Fruit fly (Drosophila melanogaster) whole organism, wandering third instar larva: ENCODE results near the gene CG15423.

Source experiments
- Abd-B ChIP-seq: fragments of >200 bp; optimal IDR thresholded peaks from 2 replicates; lab custom pipeline; 2017; ENCODE audit warnings: missing biosample characterization, missing genetic modification characterization
- CG32264 ChIP-seq: fragments of 200-800 bp; sonication (Bioruptor generic); optimal IDR thresholded peaks from 2 replicates; lab custom pipeline; 2016; ENCODE audit warnings: missing biosample characterization, missing genetic modification characterization
- CG9705 ChIP-seq: fragments of 200-800 bp; sonication (Bioruptor generic); optimal IDR thresholded peaks from 2 replicates; lab custom pipeline; 2018; ENCODE audit warnings: missing biosample characterization, mild to moderate bottlenecking, missing genetic modification characterization
- CrebA ChIP-seq: fragments of 200-800 bp; sonication (Bioruptor generic); optimal IDR thresholded peaks from 2 replicates; lab custom pipeline; 2016; ENCODE audit warnings: missing biosample characterization, mild to moderate bottlenecking, missing genetic modification characterization, borderline replicate concordance
- Dfd ChIP-seq: fragments of >200 bp; optimal IDR thresholded peaks from 2 replicates; lab custom pipeline; 2017; ENCODE audit warnings: missing biosample characterization, missing genetic modification characterization
- Dif ChIP-seq: fragments of 200-275, 200-300 bp; sonication (Bioruptor generic); optimal IDR thresholded peaks from 2 replicates; lab custom pipeline; 2018; ENCODE audit warnings: missing biosample characterization, missing genetic modification characterization; ENCODE audit not compliant: partially characterized antibody
- GATAd ChIP-seq: sonication (Bioruptor generic); optimal IDR thresholded peaks from 2 replicates; lab custom pipeline; 2016; ENCODE audit warnings: missing biosample characterization, missing genetic modification characterization
- HLH106 ChIP-seq: fragments of 200-800 bp; optimal IDR thresholded peaks from 3 replicates; lab custom pipeline; 2019; ENCODE audit warnings: missing biosample characterization, mild to moderate bottlenecking, missing genetic modification characterization, moderate library complexity
- Hnf4 ChIP-seq: fragments of 200-800 bp; sonication (Bioruptor generic); optimal IDR thresholded peaks from 2 replicates; lab custom pipeline; 2016; ENCODE audit warnings: missing biosample characterization, mild to moderate bottlenecking, missing genetic modification characterization
- Hr78 ChIP-seq: fragments of >200 bp; optimal IDR thresholded peaks from 2 replicates; lab custom pipeline; 2017; ENCODE audit warnings: missing biosample characterization, missing genetic modification characterization
- Hr83 ChIP-seq: fragments of 200-300 bp; sonication (Bioruptor generic); optimal IDR thresholded peaks from 2 replicates; lab custom pipeline; 2016; ENCODE audit warnings: missing biosample characterization, mild to moderate bottlenecking, missing genetic modification characterization, moderate library complexity; ENCODE audit not compliant: poor library complexity, severe bottlenecking
- Jra ChIP-seq: sonication (Bioruptor generic); optimal IDR thresholded peaks from 2 replicates; lab custom pipeline; 2016; ENCODE audit warnings: missing biosample characterization, missing genetic modification characterization
- Mio ChIP-seq: sonication (Bioruptor generic); optimal IDR thresholded peaks from 2 replicates; lab custom pipeline; 2016; ENCODE audit warnings: missing biosample characterization, missing genetic modification characterization
- Myc ChIP-seq: fragments of >200 bp; optimal IDR thresholded peaks from 2 replicates; lab custom pipeline; 2017
- N ChIP-seq: fragments of >200 bp; optimal IDR thresholded peaks from 2 replicates; lab custom pipeline; 2018; ENCODE audit warnings: missing biosample characterization, missing external identifiers, missing genetic modification characterization
- OdsH ChIP-seq: fragments of 200-800 bp; sonication (Bioruptor generic); optimal IDR thresholded peaks from 2 replicates; lab custom pipeline; 2016; ENCODE audit warnings: missing biosample characterization, mild to moderate bottlenecking, missing genetic modification characterization
- Rel ChIP-seq, 2 experiments: fragments of 200-800 bp; sonication (Bioruptor generic) in 1 of 2; optimal IDR thresholded peaks; 2 replicates in 1 of 2; 3 replicates in 1 of 2; lab custom pipeline; 2016 to 2019; ENCODE audit warnings: mild to moderate bottlenecking in 2 of 2, missing biosample characterization in 2 of 2, missing genetic modification characterization in 2 of 2, moderate library complexity in 1 of 2
- Sp1 ChIP-seq: fragments of 200-800 bp; sonication (Bioruptor generic); optimal IDR thresholded peaks from 3 replicates; lab custom pipeline; 2019; ENCODE audit warnings: missing biosample characterization, mild to moderate bottlenecking, missing genetic modification characterization, moderate library complexity
- Vsx2 ChIP-seq: fragments of 200-300, 225-300 bp; sonication (Bioruptor generic); optimal IDR thresholded peaks from 2 replicates; lab custom pipeline; 2018; ENCODE audit warnings: missing biosample characterization, missing genetic modification characterization; ENCODE audit not compliant: partially characterized antibody
- br ChIP-seq: fragments of 200-800 bp; sonication (Bioruptor generic); optimal IDR thresholded peaks from 2 replicates; lab custom pipeline; 2016; ENCODE audit warnings: missing biosample characterization, missing genetic modification characterization
- brk ChIP-seq: fragments of 200-800 bp; sonication (Bioruptor generic); optimal IDR thresholded peaks from 2 replicates; lab custom pipeline; 2016; ENCODE audit warnings: missing biosample characterization, mild to moderate bottlenecking, missing genetic modification characterization
- dl ChIP-seq, 2 experiments: fragments of 175-275, 200-275 bp in 1 of 2; fragments of 200-275 bp in 1 of 2; sonication (Bioruptor generic); optimal IDR thresholded peaks; lab custom pipeline; 2018; ENCODE audit warnings: mild to moderate bottlenecking in 2 of 2, missing biosample characterization in 2 of 2, missing genetic modification characterization in 2 of 2, moderate library complexity in 2 of 2; ENCODE audit not compliant: partially characterized antibody in 2 of 2, insufficient read depth in 1 of 2
- dmrt93B ChIP-seq: fragments of 200-800 bp; sonication (Bioruptor generic); optimal IDR thresholded peaks from 2 replicates; lab custom pipeline; 2018; ENCODE audit warnings: missing biosample characterization, mild to moderate bottlenecking, missing genetic modification characterization
- dsf ChIP-seq: sonication (Bioruptor generic); optimal IDR thresholded peaks from 2 replicates; lab custom pipeline; 2016; ENCODE audit warnings: missing biosample characterization, missing genetic modification characterization, borderline replicate concordance
- ey ChIP-seq: fragments of 200-800 bp; sonication (Bioruptor generic); optimal IDR thresholded peaks from 2 replicates; lab custom pipeline; 2016; ENCODE audit warnings: missing biosample characterization, missing genetic modification characterization
- foxo ChIP-seq, 2 experiments: fragments of 200-800 bp; sonication (Bioruptor generic); optimal IDR thresholded peaks; 2 replicates in 1 of 2; 3 replicates in 1 of 2; lab custom pipeline; 2016 to 2017; ENCODE audit warnings: missing biosample characterization in 2 of 2, missing genetic modification characterization in 2 of 2
- fru ChIP-seq: fragments of 200-800 bp; sonication (Bioruptor generic); optimal IDR thresholded peaks from 3 replicates; lab custom pipeline; 2016; ENCODE audit warnings: missing biosample characterization, mild to moderate bottlenecking, missing genetic modification characterization
- h ChIP-seq: fragments of 200-800 bp; sonication (Bioruptor generic); optimal IDR thresholded peaks from 3 replicates; lab custom pipeline; 2016; ENCODE audit warnings: missing biosample characterization, mild to moderate bottlenecking, missing genetic modification characterization
- jim ChIP-seq: fragments of 175-275, 200-325 bp; sonication (Bioruptor generic); optimal IDR thresholded peaks from 2 replicates; lab custom pipeline; 2016; ENCODE audit warnings: missing biosample characterization, mild to moderate bottlenecking, missing genetic modification characterization
- lola ChIP-seq: fragments of >200 bp; optimal IDR thresholded peaks from 2 replicates; lab custom pipeline; 2017; ENCODE audit warnings: missing biosample characterization, missing genetic modification characterization
- pan ChIP-seq: fragments of >200 bp; optimal IDR thresholded peaks from 2 replicates; lab custom pipeline; 2017
- psq ChIP-seq: fragments of 200-800 bp; sonication (Bioruptor generic); optimal IDR thresholded peaks from 3 replicates; lab custom pipeline; 2017; ENCODE audit warnings: missing biosample characterization, mild to moderate bottlenecking, missing genetic modification characterization, moderate library complexity
- rgr ChIP-seq: fragments of 200-800 bp; sonication (Bioruptor generic); optimal IDR thresholded peaks from 3 replicates; lab custom pipeline; 2016; ENCODE audit warnings: missing biosample characterization, mild to moderate bottlenecking, missing genetic modification characterization
- sage ChIP-seq: fragments of 200-800 bp; sonication (Bioruptor generic); optimal IDR thresholded peaks from 2 replicates; lab custom pipeline; 2016; ENCODE audit warnings: missing biosample characterization, mild to moderate bottlenecking, missing genetic modification characterization
- sv ChIP-seq: fragments of 200-800 bp; sonication (Bioruptor generic); optimal IDR thresholded peaks from 3 replicates; lab custom pipeline; 2016; ENCODE audit warnings: missing biosample characterization, missing genetic modification characterization
- tai ChIP-seq: sonication (Bioruptor generic); optimal IDR thresholded peaks from 2 replicates; lab custom pipeline; 2016; ENCODE audit warnings: missing biosample characterization, missing genetic modification characterization
- usp ChIP-seq: fragments of >200 bp; optimal IDR thresholded peaks from 2 replicates; lab custom pipeline; 2017; ENCODE audit warnings: missing biosample characterization, missing genetic modification characterization
- woc ChIP-seq: sonication (Bioruptor generic); optimal IDR thresholded peaks from 2 replicates; lab custom pipeline; 2016; ENCODE audit warnings: missing biosample characterization, mild to moderate bottlenecking, missing genetic modification characterization

CG15423 gene

DNA sequence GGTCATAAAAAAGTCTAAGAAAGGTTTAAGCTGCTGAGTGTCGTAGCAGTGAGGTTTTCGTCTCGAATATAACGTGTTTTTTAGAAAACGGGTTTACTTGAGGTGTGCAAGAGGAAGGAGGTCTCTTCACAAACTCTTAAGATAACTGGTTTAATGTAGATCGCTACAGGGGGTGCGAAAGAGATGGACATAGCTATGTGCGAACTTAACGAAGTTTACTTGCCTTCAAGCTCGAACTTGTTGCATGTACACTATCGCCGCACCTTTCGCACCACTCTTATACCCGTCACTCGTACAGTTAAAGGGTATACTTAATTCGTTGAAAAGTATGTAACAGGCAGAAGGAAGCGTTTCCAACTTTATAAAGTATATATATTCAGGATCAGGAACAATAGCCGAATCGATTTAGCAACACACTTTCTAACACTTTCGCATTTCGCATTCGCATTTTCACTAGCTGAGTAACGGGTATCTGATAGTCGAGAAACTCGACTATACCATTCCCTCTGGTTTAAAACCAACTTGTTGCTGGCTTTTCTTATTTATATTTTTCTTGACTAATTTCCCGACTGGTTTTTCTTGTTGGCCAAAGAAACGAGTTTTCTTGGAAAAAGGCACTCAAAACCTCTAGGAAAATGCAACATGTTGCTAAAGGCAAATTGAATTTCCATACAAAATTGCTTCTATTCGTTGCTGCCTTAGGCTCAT lies 24.5 kb downstream of the CG15423 start:
- TF ChIP-seq dmrt93B (no peak), GATAd (GFP tag; lab: Kevin White, UChicago) (no peak), CrebA (GFP tag; lab: Kevin White, UChicago) (no peak), tai (no peak), Sp1 (GFP tag; lab: Kevin White, UChicago) (peak; percentile 33), Dfd (GFP tag; lab: Kevin White, UChicago) (peak; percentile 54), jim (GFP tag; lab: Kevin White, UChicago) (no peak), Myc (lab: Kevin White, UChicago) (no peak), brk (no peak), lola (no peak), CG9705 (GFP tag; lab: Kevin White, UChicago) (no peak), CG32264 (GFP tag; lab: Kevin White, UChicago) (no peak), Jra (no peak), dsf (GFP tag; lab: Kevin White, UChicago) (no peak), dl (GFP tag; optimal IDR thresholded peaks at IDR 0.05; lab: Kevin White, UChicago; ENCODE audit: insufficient read depth in 1 of 2, partially characterized antibody in 2 of 2) (peak; percentile 36 to 44), Hr83 (GFP tag; lab: Kevin White, UChicago) (no peak), fru (GFP tag; lab: Kevin White, UChicago) (peak; percentile 29), br (GFP tag; lab: Kevin White, UChicago) (peak; percentile 42), HLH106 (peak; percentile 62), Rel (GFP tag; optimal IDR thresholded peaks at IDR 0.05; lab: Kevin White, UChicago) (no peak), Rel (tag; optimal IDR thresholded peaks at IDR 0.05; lab: Kevin White, UChicago) (no peak), Dif (peak; percentile 94), woc (peak; percentile 68), usp (GFP tag; lab: Kevin White, UChicago) (no peak), foxo (GFP tag; optimal IDR thresholded peaks at IDR 0.05; lab: Kevin White, UChicago) (peak in 1 of 2 experiments; percentile 52), sage (GFP tag; lab: Kevin White, UChicago) (no peak), Abd-B (no peak), Hnf4 (GFP tag; lab: Kevin White, UChicago) (peak; percentile 39), pan (lab: Kevin White, UChicago) (no peak), N (GFP tag; lab: Kevin White, UChicago) (no peak), ey (GFP tag; lab: Kevin White, UChicago) (peak; percentile 53), Hr78 (GFP tag; lab: Kevin White, UChicago) (no peak), psq (GFP tag; lab: Kevin White, UChicago) (peak; percentile 44), sv (peak; percentile 6), Mio (GFP tag; lab: Kevin White, UChicago) (no peak), h (GFP tag; lab: Kevin White, UChicago) (peak; percentile 58), rgr (peak; percentile 52), OdsH (GFP tag; lab: Kevin White, UChicago) (peak; percentile 36), Vsx2 (GFP tag; lab: Kevin White, UChicago) (peak; percentile 97)
- TF ChIP-seq, all 38 proteins: peak for 17

DNA sequence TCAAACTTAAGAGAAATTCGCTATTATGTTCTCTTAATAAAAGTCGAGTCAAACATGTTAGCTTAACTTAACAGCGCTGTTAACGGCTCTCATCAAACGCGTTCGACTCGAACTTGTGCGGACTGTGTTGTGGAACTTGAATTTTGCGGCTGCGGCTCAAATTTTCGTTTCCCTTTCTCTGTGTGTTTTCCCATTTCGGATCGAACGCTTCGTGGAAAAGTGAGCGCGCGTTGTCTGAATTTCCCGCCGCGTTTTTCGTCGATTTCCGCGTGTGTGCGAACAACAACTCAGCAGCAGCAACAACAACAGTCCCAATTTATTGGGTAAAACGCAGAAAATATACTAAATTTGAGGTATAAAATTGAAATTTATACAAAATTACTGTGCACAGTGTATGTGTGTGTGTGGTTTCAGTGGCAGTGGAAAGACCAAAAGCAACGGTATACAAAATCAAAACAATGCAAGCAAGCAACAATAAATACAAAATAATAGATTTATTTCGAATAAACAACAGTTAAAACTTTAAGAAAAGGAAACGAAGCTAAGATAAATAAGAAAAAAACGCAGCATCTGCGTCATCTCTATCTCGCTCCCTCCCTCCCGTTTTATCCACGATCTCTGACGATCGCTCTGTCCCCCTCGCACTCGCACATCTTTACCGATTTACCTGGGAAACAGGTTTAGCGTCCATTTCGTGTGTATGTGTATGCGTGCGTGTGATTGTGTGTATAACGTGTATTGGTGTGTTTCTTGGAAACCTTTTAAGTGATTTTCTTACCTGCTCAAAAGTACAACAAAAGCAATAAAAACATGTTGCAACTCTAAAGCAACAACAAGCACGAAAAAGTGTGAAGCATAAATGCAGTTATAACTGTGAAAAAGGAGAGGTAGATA lies 25.6 kb downstream of the CG15423 start, which contains the start of gene ed:
ed (plus strand) TSS at position 175 of the 894 bp plus-strand sequence.
- TF ChIP-seq rgr, result no peak
- no peak for TF ChIP-seq fru (GFP tag; lab: Kevin White, UChicago)
- TF ChIP-seq Dif, result peak; percentile 80
- TF ChIP-seq OdsH (GFP tag; lab: Kevin White, UChicago), result no peak
- peak; percentile 9 for TF ChIP-seq CrebA (GFP tag; lab: Kevin White, UChicago)
- TF ChIP-seq Hnf4 (GFP tag; lab: Kevin White, UChicago), result no peak
- TF ChIP-seq Dfd (GFP tag; lab: Kevin White, UChicago), result no peak
- TF ChIP-seq Sp1 (GFP tag; lab: Kevin White, UChicago), result peak; percentile 5
- TF ChIP-seq GATAd (GFP tag; lab: Kevin White, UChicago), result no peak
- TF ChIP-seq Vsx2 (GFP tag; lab: Kevin White, UChicago), result peak; percentile 84
- TF ChIP-seq psq (GFP tag; lab: Kevin White, UChicago), result peak; percentile 77
- TF ChIP-seq N (GFP tag; lab: Kevin White, UChicago), result peak; percentile 2
